Worm (Caenorhabditis elegans): Measurements from ENCODE around the gene otub-1.
A peak's percentile ranks its signal among the peaks of the same experiment; 100 is the strongest.
"Not testable (repeated sequence)": the region's sequence is repeated elsewhere in the genome, so short reads cannot be mapped to it uniquely, and the experiment has no call there.

otub-1 gene

ce11 chrV:15028896-15029519, 37.1 kb upstream of the otub-1 start, which contains the start of gene F14H8.8:
Gene F14H8.8, plus strand, starts transcription at chrV:15029469.
- TF ChIP-seq bed-3 (GFP tag; optimal IDR thresholded peaks at IDR 0.05): no peak
- no peak for TF ChIP-seq ceh-83 (GFP tag; optimal IDR thresholded peaks at IDR 0.05)
- no peak for TF ChIP-seq sem-2 (GFP tag; optimal IDR thresholded peaks at IDR 0.05)
- no peak for TF ChIP-seq elt-3 (tag; optimal IDR thresholded peaks at IDR 0.05)
- TF ChIP-seq blmp-1 (tag; optimal IDR thresholded peaks at IDR 0.05): no peak
- no peak for TF ChIP-seq nhr-28 (tag; optimal IDR thresholded peaks at IDR 0.05)
- no peak for TF ChIP-seq nhr-76 (tag; optimal IDR thresholded peaks at IDR 0.05)
- TF ChIP-seq unc-120 (tag; optimal IDR thresholded peaks at IDR 0.05; ENCODE audit: poor library complexity, severe bottlenecking): no peak
- TF ChIP-seq ceh-43 (GFP tag; optimal IDR thresholded peaks at IDR 0.05): peak; percentile 35
- TF ChIP-seq tbx-8 (GFP tag; optimal IDR thresholded peaks at IDR 0.05): no peak
- TF ChIP-seq lsy-2 (tag; optimal IDR thresholded peaks at IDR 0.05): no peak
- TF ChIP-seq pha-4 (tag; optimal IDR thresholded peaks at IDR 0.05): no peak
- TF ChIP-seq elt-1 (tag; optimal IDR thresholded peaks at IDR 0.05; ENCODE audit: borderline replicate concordance, insufficient read depth): no peak
- TF ChIP-seq mab-5 (tag; optimal IDR thresholded peaks at IDR 0.05): no peak
- no peak for TF ChIP-seq M03D4.4 (tag; optimal IDR thresholded peaks at IDR 0.05)
- TF ChIP-seq snpc-4 (tag; optimal IDR thresholded peaks at IDR 0.05): no peak
- TF ChIP-seq mls-2 (tag; optimal IDR thresholded peaks at IDR 0.05): no peak
- TF ChIP-seq hlh-1 (tag; optimal IDR thresholded peaks at IDR 0.05): no peak
- TF ChIP-seq cnd-1 (tag; optimal IDR thresholded peaks at IDR 0.05): no peak
- TF ChIP-seq unc-39 (tag; optimal IDR thresholded peaks at IDR 0.05): no peak
- TF ChIP-seq flh-1 (GFP tag; optimal IDR thresholded peaks at IDR 0.05): no peak
- peak; percentile 28 for TF ChIP-seq mep-1 (tag; optimal IDR thresholded peaks at IDR 0.05)
- peak; percentile 61 for TF ChIP-seq drap-1 (GFP tag; optimal IDR thresholded peaks at IDR 0.05)
- TF ChIP-seq ceh-39 (tag; optimal IDR thresholded peaks at IDR 0.05): peak; percentile 36
- TF ChIP-seq ces-1 (GFP tag; optimal IDR thresholded peaks at IDR 0.05): no peak
- peak; percentile 2 for TF ChIP-seq nhr-2 (tag; optimal IDR thresholded peaks at IDR 0.05)
- no peak for TF ChIP-seq lin-13 (tag; optimal IDR thresholded peaks at IDR 0.05)
- TF ChIP-seq sptf-1 (tag; optimal IDR thresholded peaks at IDR 0.05): no peak
- no peak for TF ChIP-seq ztf-11 (tag; optimal IDR thresholded peaks at IDR 0.05)

DNA sequence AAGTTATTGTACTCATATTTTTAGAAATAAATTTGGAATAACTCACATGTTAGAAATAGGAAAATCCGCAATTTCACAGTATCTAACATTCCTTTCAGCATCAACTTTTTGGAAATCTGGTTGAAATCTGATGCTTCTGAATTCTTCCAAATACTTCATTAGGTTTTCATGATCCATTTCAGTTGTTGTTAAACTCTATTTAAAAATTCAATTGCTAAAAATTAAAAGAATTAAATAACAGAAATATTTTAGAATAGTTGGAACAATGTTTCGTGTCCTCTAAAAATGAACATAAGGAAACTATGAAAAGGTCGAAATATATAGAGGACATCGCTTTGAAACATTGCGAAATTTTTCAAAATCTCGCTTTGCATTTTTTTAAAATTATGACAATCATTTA, 34.7 kb upstream of the otub-1 start, which contains the start of gene cng-1:
TSS of gene cng-1 (minus strand) at position 101 of the 400 bp plus-strand sequence.
- TF ChIP-seq elt-1 (tag; optimal IDR thresholded peaks at IDR 0.05; ENCODE audit: borderline replicate concordance, insufficient read depth); ces-1 (GFP tag; optimal IDR thresholded peaks at IDR 0.05); drap-1 (GFP tag; optimal IDR thresholded peaks at IDR 0.05): not testable (repeated sequence)

DNA sequence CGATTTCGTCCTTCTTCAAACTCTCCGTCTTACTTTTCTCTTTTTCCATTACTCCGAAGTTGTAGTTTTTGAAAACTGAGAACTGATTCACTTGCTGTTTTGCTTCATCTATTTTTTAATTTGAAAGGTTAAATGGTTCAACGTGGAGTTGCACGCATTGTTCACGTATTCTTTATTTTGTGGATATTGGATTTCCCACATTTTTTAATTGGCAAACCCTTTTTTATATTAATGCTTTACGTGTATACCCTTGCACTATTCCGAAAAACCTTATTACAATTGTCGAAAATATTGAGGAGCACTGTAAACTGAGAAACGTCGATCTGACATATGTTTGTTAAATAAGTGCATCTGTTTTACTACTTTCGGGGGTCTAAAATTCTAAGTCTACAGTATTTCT, 29.3 kb upstream of the otub-1 start, which contains the start of gene melo-3:
TSS of gene melo-3 (minus strand) at position 101 of the 400 bp plus-strand sequence.
- not testable (repeated sequence) for TF ChIP-seq hlh-1 (tag; optimal IDR thresholded peaks at IDR 0.05); sem-2 (GFP tag; optimal IDR thresholded peaks at IDR 0.05); ztf-11 (tag; optimal IDR thresholded peaks at IDR 0.05)

DNA sequence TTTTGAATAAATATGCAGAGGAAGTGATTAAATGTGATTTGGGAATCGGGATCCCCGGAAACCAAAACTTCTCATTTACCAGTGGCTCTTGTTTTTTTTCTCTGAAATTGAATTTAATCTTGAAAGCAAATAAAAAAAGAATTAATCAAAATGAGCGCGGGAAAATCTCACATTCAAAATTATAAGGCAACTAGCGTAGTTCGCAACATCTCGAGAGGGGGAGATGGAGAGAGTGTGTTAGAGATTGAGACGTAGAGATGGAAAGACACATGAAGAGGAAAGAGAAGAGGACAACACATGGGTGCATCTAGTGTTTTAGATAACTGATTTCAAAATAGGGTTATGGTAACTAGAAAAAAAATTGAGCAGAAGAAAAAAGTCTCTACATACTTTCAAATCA, 18.0 kb upstream of the otub-1 start, which contains the start of gene sdc-3:
TSS of gene sdc-3 (minus strand) at position 101 of the 400 bp plus-strand sequence.
- TF ChIP-seq ces-1 (GFP tag; optimal IDR thresholded peaks at IDR 0.05) (no peak), nhr-28 (tag; optimal IDR thresholded peaks at IDR 0.05) (no peak), sem-2 (GFP tag; optimal IDR thresholded peaks at IDR 0.05) (no peak), mls-2 (tag; optimal IDR thresholded peaks at IDR 0.05) (no peak), unc-39 (tag; optimal IDR thresholded peaks at IDR 0.05) (no peak), hlh-1 (tag; optimal IDR thresholded peaks at IDR 0.05) (no peak), snpc-4 (tag; optimal IDR thresholded peaks at IDR 0.05) (no peak), unc-62 (GFP tag; optimal IDR thresholded peaks at IDR 0.05) (no peak), lsy-2 (tag; optimal IDR thresholded peaks at IDR 0.05) (no peak)

DNA sequence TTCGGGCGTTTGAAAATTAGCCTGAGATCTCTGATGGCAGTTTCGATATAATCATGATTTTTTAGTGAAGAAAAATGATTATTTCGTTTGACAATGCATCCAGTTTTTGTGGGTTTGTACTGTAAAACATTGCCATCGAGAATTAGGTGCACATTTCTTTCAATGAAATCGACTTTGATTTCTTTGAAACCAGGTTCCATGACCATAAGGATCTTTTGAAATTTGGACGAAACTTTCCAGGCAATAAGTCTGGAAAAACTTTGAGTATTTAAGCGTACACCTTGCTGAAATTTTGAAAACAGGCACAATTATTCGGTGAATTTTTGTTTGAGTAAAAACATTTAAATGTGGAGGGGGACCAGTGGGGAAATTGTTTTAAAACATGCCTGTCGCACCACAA, 14.4 kb upstream of the otub-1 start:
- no peak for TF ChIP-seq nhr-28 (tag; optimal IDR thresholded peaks at IDR 0.05)
- no peak for TF ChIP-seq cnd-1 (tag; optimal IDR thresholded peaks at IDR 0.05)
- TF ChIP-seq ces-1 (GFP tag; optimal IDR thresholded peaks at IDR 0.05): no peak
- TF ChIP-seq snpc-4 (tag; optimal IDR thresholded peaks at IDR 0.05): no peak
- TF ChIP-seq lin-32 (GFP tag; optimal IDR thresholded peaks at IDR 0.05): no peak
- no peak for TF ChIP-seq sem-2 (GFP tag; optimal IDR thresholded peaks at IDR 0.05)
- no peak for TF ChIP-seq unc-39 (tag; optimal IDR thresholded peaks at IDR 0.05)
- no peak for TF ChIP-seq tbx-8 (GFP tag; optimal IDR thresholded peaks at IDR 0.05)
- no peak for TF ChIP-seq nhr-12 (tag; optimal IDR thresholded peaks at IDR 0.05)
- TF ChIP-seq hlh-1 (tag; optimal IDR thresholded peaks at IDR 0.05): no peak
- TF ChIP-seq lsy-2 (tag; optimal IDR thresholded peaks at IDR 0.05): no peak
